Worm (Caenorhabditis elegans) whole organism, late embryonic: ENCODE data around the gene C01G10.10.

Source experiments
- Y22D7AL.16 ChIP-seq: sonication (generic microtip); optimal IDR thresholded peaks from 2 replicates; lab custom pipeline; 2016; ENCODE audit warnings: missing genetic modification characterization, missing compliant biosample characterization
- ceh-34 ChIP-seq: sonication (generic microtip); optimal IDR thresholded peaks from 2 replicates; lab custom pipeline; 2016; ENCODE audit warnings: mild to moderate bottlenecking, missing genetic modification characterization, missing compliant biosample characterization
- lim-6 ChIP-seq: sonication (generic microtip); optimal IDR thresholded peaks from 2 replicates; lab custom pipeline; 2016; ENCODE audit warnings: missing genetic modification characterization, missing compliant biosample characterization
- nhr-11 ChIP-seq: fragments of 150-350 bp; optimal IDR thresholded peaks from 2 replicates; lab custom pipeline; 2014; ENCODE audit warnings: missing biosample characterization, missing genetic modification characterization
- pag-3 ChIP-seq: sonication (generic microtip); optimal IDR thresholded peaks from 2 replicates; lab custom pipeline; 2016; ENCODE audit warnings: missing compliant biosample characterization, missing genetic modification characterization, borderline replicate concordance
- rnt-1 ChIP-seq: sonication (generic microtip); optimal IDR thresholded peaks from 2 replicates; lab custom pipeline; 2016; ENCODE audit warnings: missing genetic modification characterization, missing compliant biosample characterization
- syd-9 ChIP-seq: sonication (generic microtip); optimal IDR thresholded peaks from 2 replicates; lab custom pipeline; 2016; ENCODE audit warnings: mild to moderate bottlenecking, missing genetic modification characterization, moderate library complexity, missing compliant biosample characterization
- ttx-3 ChIP-seq: sonication (generic microtip); optimal IDR thresholded peaks from 2 replicates; lab custom pipeline; 2016; ENCODE audit warnings: missing genetic modification reagents, missing genetic modification characterization, missing compliant biosample characterization
- zip-5 ChIP-seq: sonication (generic microtip); optimal IDR thresholded peaks from 2 replicates; lab custom pipeline; 2016; ENCODE audit warnings: missing genetic modification characterization, missing compliant biosample characterization

DNA sequence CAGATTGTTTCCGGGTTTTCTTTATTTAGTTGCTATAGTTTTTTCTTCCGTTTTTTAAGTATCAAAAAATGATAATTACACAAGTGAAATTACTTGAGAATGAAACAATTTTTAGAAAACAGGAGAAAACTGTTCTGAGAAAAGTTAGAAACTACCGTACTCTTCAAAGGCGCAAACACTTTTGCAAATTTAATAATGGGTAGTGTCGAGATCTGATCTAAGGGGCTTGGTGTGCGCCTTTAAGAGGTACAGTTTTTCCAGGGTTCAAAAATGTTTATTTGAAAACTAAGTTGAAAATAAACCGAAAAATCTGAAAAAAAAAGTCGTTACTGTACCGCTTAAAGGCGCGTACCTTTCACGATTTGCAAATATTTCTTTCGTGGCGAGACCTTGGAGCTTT is 21.6 kb downstream of the C01G10.10 start:
- TF ChIP-seq lim-6 (tag; lab: Kevin White, UChicago) (no peak), ttx-3 (tag; lab: Kevin White, UChicago) (no peak), syd-9 (tag; lab: Kevin White, UChicago) (no peak), pag-3 (no peak), Y22D7AL.16 (tag; lab: Kevin White, UChicago) (no peak), nhr-11 (no peak), rnt-1 (tag; lab: Kevin White, UChicago) (no peak), ceh-34 (tag; lab: Kevin White, UChicago) (no peak), zip-5 (tag; lab: Kevin White, UChicago) (no peak)
